Worm (Caenorhabditis elegans) whole organism, L4 larva: Measurements from ENCODE around the gene C14F11.7.

Experiments
- F10B5.3 ChIP-seq: sonication (generic microtip); optimal IDR thresholded peaks from 2 replicates; lab custom pipeline; 2016; ENCODE audit warnings: mild to moderate bottlenecking, missing genetic modification characterization, missing compliant biosample characterization
- F37D6.2 ChIP-seq: sonication (generic microtip); optimal IDR thresholded peaks from 2 replicates; lab custom pipeline; 2016; ENCODE audit warnings: mild to moderate bottlenecking, missing genetic modification characterization, missing compliant biosample characterization
- F49E8.2 ChIP-seq: sonication (generic microtip); optimal IDR thresholded peaks from 2 replicates; lab custom pipeline; 2016; ENCODE audit warnings: missing compliant biosample characterization, mild to moderate bottlenecking, missing genetic modification characterization, borderline replicate concordance
- T20F7.1 ChIP-seq: fragments of 200-800 bp; sonication (Bioruptor generic); optimal IDR thresholded peaks from 2 replicates; lab custom pipeline; 2018; ENCODE audit warnings: mild to moderate bottlenecking, missing genetic modification characterization, missing compliant biosample characterization
- Y105C5A.15 ChIP-seq: fragments of 200-800 bp; sonication (Bioruptor generic); IDR thresholded peaks from 2 replicates; pipeline ENCODE4 v1.3.6; 2022; ENCODE audit warnings: missing genetic modification characterization, missing compliant biosample characterization
- Y5F2A.4 ChIP-seq: fragments of 200-800 bp; sonication (Bioruptor generic); optimal IDR thresholded peaks from 2 replicates; lab custom pipeline; 2018; ENCODE audit warnings: mild to moderate bottlenecking, missing genetic modification characterization, missing compliant biosample characterization
- Y75B8A.6 ChIP-seq: fragments of 200-800 bp; sonication (Bioruptor generic); IDR thresholded peaks from 2 replicates; pipeline ENCODE4 v1.3.6; 2022; ENCODE audit warnings: missing genetic modification reagents, missing genetic modification characterization, missing compliant biosample characterization
- ZK337.2 ChIP-seq: fragments of 200-800 bp; sonication (Bioruptor generic); IDR thresholded peaks from 2 replicates; pipeline ENCODE4 v1.3.6; 2022; ENCODE audit warnings: missing genetic modification reagents, missing genetic modification characterization, missing compliant biosample characterization
- aly-2 ChIP-seq: sonication (generic microtip); optimal IDR thresholded peaks from 2 replicates; lab custom pipeline; 2018; ENCODE audit warnings: missing biosample characterization, missing genetic modification characterization
- ama-1 ChIP-seq: fragments of 150-350 bp; optimal IDR thresholded peaks from 2 replicates; lab custom pipeline; 2014; ENCODE audit warnings: inconsistent platforms, mixed read lengths
- ceh-28 ChIP-seq: fragments of 150-350 bp; optimal IDR thresholded peaks from 2 replicates; lab custom pipeline; 2014; ENCODE audit warnings: missing biosample characterization, missing genetic modification reagents, missing genetic modification characterization
- ceh-44 ChIP-seq: fragments of 200-800 bp; sonication (Bioruptor generic); IDR thresholded peaks from 2 replicates; pipeline ENCODE4 v1.3.6; 2022; ENCODE audit warnings: missing genetic modification reagents, missing genetic modification characterization, missing compliant biosample characterization
- ceh-62 ChIP-seq: sonication (generic microtip); optimal IDR thresholded peaks from 2 replicates; lab custom pipeline; 2017; ENCODE audit warnings: missing biosample characterization, missing genetic modification characterization
- ctbp-1 ChIP-seq: fragments of 200-800 bp; sonication (Bioruptor generic); IDR thresholded peaks from 2 replicates; pipeline ENCODE4 v1.3.6; 2022; ENCODE audit warnings: missing genetic modification reagents, missing genetic modification characterization, missing compliant biosample characterization
- daf-16 ChIP-seq, 3 experiments: sonication (generic microtip); optimal IDR thresholded peaks; 2 replicates each; lab custom pipeline; 2016 to 2017; ENCODE audit warnings: missing genetic modification characterization in 3 of 3, missing genetic modification reagents in 3 of 3, mild to moderate bottlenecking in 2 of 3, missing compliant biosample characterization in 2 of 3, missing biosample characterization in 1 of 3, moderate library complexity in 1 of 3
- daf-8 ChIP-seq: fragments of 200-800 bp; sonication (Bioruptor generic); IDR thresholded peaks from 2 replicates; pipeline ENCODE4 v1.3.6; 2022; ENCODE audit warnings: missing genetic modification characterization, missing compliant biosample characterization
- dmd-6 ChIP-seq: fragments of 200-800 bp; sonication (Bioruptor generic); IDR thresholded peaks from 2 replicates; pipeline ENCODE4 v1.3.6; 2022; ENCODE audit warnings: missing genetic modification reagents, missing genetic modification characterization, missing compliant biosample characterization
- dmd-8 ChIP-seq: fragments of 200-800 bp; sonication (Bioruptor generic); IDR thresholded peaks from 2 replicates; pipeline ENCODE4 v1.3.6; 2022; ENCODE audit warnings: missing genetic modification characterization, missing compliant biosample characterization
- hif-1 ChIP-seq, 2 experiments: sonication (generic microtip); optimal IDR thresholded peaks; 2 replicates each; lab custom pipeline; 2016 to 2017; ENCODE audit warnings: missing compliant biosample characterization in 2 of 2, missing genetic modification characterization in 2 of 2, missing genetic modification reagents in 2 of 2, missing genotype in 2 of 2, mild to moderate bottlenecking in 1 of 2
- hlh-11 ChIP-seq: fragments of 200-800 bp; sonication (Bioruptor generic); optimal IDR thresholded peaks from 2 replicates; lab custom pipeline; 2018; ENCODE audit warnings: mild to moderate bottlenecking, missing genetic modification characterization, missing compliant biosample characterization
- lin-15B ChIP-seq: fragments of 150-350 bp; sonication (generic microtip); optimal IDR thresholded peaks from 3 replicates; lab custom pipeline; 2014; ENCODE audit warnings: missing biosample characterization, missing genetic modification characterization
- lin-29 ChIP-seq: fragments of 200-800 bp; sonication (Bioruptor generic); IDR thresholded peaks from 2 replicates; pipeline ENCODE4 v1.3.6; 2022; ENCODE audit warnings: missing genetic modification reagents, missing genetic modification characterization, missing compliant biosample characterization
- lin-38 ChIP-seq: fragments of 200-800 bp; sonication (Bioruptor generic); IDR thresholded peaks from 2 replicates; pipeline ENCODE4 v1.3.6; 2022; ENCODE audit warnings: missing genetic modification reagents, missing genetic modification characterization, missing compliant biosample characterization
- lin-39 ChIP-seq: fragments of 150-350 bp; optimal IDR thresholded peaks from 2 replicates; lab custom pipeline; 2014; ENCODE audit warnings: missing biosample characterization, missing genetic modification reagents, missing genetic modification characterization
- lir-3 ChIP-seq: sonication (generic microtip); optimal IDR thresholded peaks from 2 replicates; lab custom pipeline; 2016; ENCODE audit warnings: mild to moderate bottlenecking, missing genetic modification characterization, missing compliant biosample characterization
- mep-1 ChIP-seq: fragments of 150-350 bp; sonication (generic microtip); optimal IDR thresholded peaks from 3 replicates; lab custom pipeline; 2014; ENCODE audit warnings: missing biosample characterization, missing genetic modification characterization
- nhr-28 ChIP-seq: fragments of 150-350 bp; optimal IDR thresholded peaks from 2 replicates; lab custom pipeline; 2014; ENCODE audit warnings: missing biosample characterization, missing genetic modification characterization
- nhr-48 ChIP-seq: sonication (generic microtip); optimal IDR thresholded peaks from 2 replicates; lab custom pipeline; 2016; ENCODE audit warnings: mild to moderate bottlenecking, missing genetic modification characterization, missing compliant biosample characterization
- nhr-77 ChIP-seq: fragments of 150-350 bp; optimal IDR thresholded peaks from 2 replicates; lab custom pipeline; 2014; ENCODE audit warnings: missing biosample characterization, missing genetic modification characterization
- sdz-12 ChIP-seq: fragments of 200-800 bp; sonication (Bioruptor generic); optimal IDR thresholded peaks from 2 replicates; lab custom pipeline; 2018; ENCODE audit warnings: mild to moderate bottlenecking, missing genetic modification characterization, missing compliant biosample characterization
- set-16 ChIP-seq: fragments of 200-800 bp; sonication (Bioruptor generic); IDR thresholded peaks from 2 replicates; pipeline ENCODE4 v1.3.6; 2022; ENCODE audit warnings: missing genetic modification reagents, missing genetic modification characterization, missing compliant biosample characterization
- spr-1 ChIP-seq: sonication (generic microtip); optimal IDR thresholded peaks from 2 replicates; lab custom pipeline; 2016; ENCODE audit warnings: mild to moderate bottlenecking, missing genetic modification characterization, missing compliant biosample characterization
- unc-130 ChIP-seq: sonication (generic microtip); optimal IDR thresholded peaks from 2 replicates; lab custom pipeline; 2016; ENCODE audit warnings: missing genetic modification reagents, missing genetic modification characterization, missing compliant biosample characterization
- unc-62 ChIP-seq, 3 experiments: fragments of 150-350 bp in 1 of 3; sonication (generic microtip); optimal IDR thresholded peaks in 2 of 3; peaks in 1 of 3; 1 replicate in 1 of 3; 2 replicates in 2 of 3; lab custom pipeline; 2014 to 2017; ENCODE audit warnings: missing biosample characterization in 3 of 3, missing genetic modification characterization in 3 of 3, missing genetic modification reagents in 3 of 3, missing genotype in 1 of 3
- ztf-7 ChIP-seq: fragments of 150-350 bp; optimal IDR thresholded peaks from 2 replicates; lab custom pipeline; 2014; ENCODE audit warnings: missing biosample characterization, missing genetic modification characterization

C14F11.7 gene

DNA sequence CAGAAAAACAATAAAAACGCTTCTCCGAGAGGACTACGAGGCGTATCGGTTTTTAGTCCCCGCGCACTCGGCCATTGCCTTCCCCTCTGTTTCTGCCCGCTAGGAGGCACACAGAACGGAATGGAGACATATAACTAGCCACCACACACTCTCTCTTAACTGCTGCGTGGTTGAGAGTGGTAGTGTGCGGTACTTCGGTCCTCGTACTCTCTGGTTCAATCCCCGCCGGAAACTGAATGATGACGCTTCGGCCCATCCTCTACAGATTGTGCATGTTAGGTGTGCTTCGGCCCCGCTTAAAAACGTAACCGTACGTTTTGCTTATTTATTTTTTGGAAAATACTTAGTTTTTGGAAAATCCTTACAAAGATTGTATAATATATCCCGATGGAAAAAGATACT is 675 bp downstream of the C14F11.7 start, which contains the start of gene T13C5.6 (continued):
- peak; percentile 59 to 93 for TF ChIP-seq hif-1 (tag; optimal IDR thresholded peaks at IDR 0.05; lab: Kevin White, UChicago)
- peak; percentile 83 for TF ChIP-seq Y5F2A.4 (GFP tag; lab: Kevin White, UChicago)
- TF ChIP-seq sdz-12 (GFP tag; lab: Kevin White, UChicago) = peak; percentile 94
- TF ChIP-seq lir-3 (tag; lab: Kevin White, UChicago) = peak; percentile 89
- peak; percentile 78; the same call in 1 of the 2 replicates for TF ChIP-seq lin-29 (GFP tag; lab: Robert Waterston, UW)
- peak; percentile 91 for TF ChIP-seq F37D6.2
- 0 out of 2 replicates have a peak, but pooled peaks have one; percentile 27 for TF ChIP-seq daf-8 (GFP tag; lab: Robert Waterston, UW)
- no peak for TF ChIP-seq ceh-28
- no peak for TF ChIP-seq lin-15B (tag; lab: Kevin White, UChicago)
- TF ChIP-seq dmd-8 (GFP tag; lab: Robert Waterston, UW) = peak; percentile 83; the same call in 1 of the 2 replicates
- TF ChIP-seq aly-2 (tag; lab: Kevin White, UChicago) = no peak
- TF ChIP-seq ztf-7 = peak; percentile 87
- peak; percentile 91 for TF ChIP-seq ZK337.2 (GFP tag; lab: Robert Waterston, UW)
- TF ChIP-seq ceh-62 = no peak
- peak; percentile 79; the same call in 1 of the 2 replicates for TF ChIP-seq ceh-44 (GFP tag; lab: Robert Waterston, UW)
- TF ChIP-seq Y105C5A.15 = peak; percentile 60; the same call in 1 of the 2 replicates
- peak; percentile 75 for TF ChIP-seq T20F7.1 (GFP tag; lab: Kevin White, UChicago)
- TF ChIP-seq nhr-77 (tag; lab: Kevin White, UChicago) = peak; percentile 80
- no peak for TF ChIP-seq lin-39 (tag; lab: Kevin White, UChicago)
- peak; percentile 73 for TF ChIP-seq set-16
- peak; percentile 88 for TF ChIP-seq dmd-6 (GFP tag; lab: Robert Waterston, UW)
- peak; percentile 77 for TF ChIP-seq unc-130 (GFP tag; lab: Kevin White, UChicago)
- TF ChIP-seq lin-38 (GFP tag; lab: Robert Waterston, UW) = peak; percentile 76
- peak; percentile 95 for TF ChIP-seq ctbp-1 (GFP tag; lab: Robert Waterston, UW)
- peak; percentile 78 for TF ChIP-seq nhr-28 (tag; lab: Kevin White, UChicago)
- TF ChIP-seq nhr-48 (tag; lab: Kevin White, UChicago) = peak; percentile 84
- peak; percentile 88 for TF ChIP-seq hlh-11 (tag; lab: Kevin White, UChicago)
- TF ChIP-seq Y75B8A.6 (GFP tag; lab: Robert Waterston, UW) = 0 out of 2 replicates have a peak, but pooled peaks have one; percentile 72
- TF ChIP-seq F49E8.2 (tag; lab: Kevin White, UChicago) = peak; percentile 60

DNA sequence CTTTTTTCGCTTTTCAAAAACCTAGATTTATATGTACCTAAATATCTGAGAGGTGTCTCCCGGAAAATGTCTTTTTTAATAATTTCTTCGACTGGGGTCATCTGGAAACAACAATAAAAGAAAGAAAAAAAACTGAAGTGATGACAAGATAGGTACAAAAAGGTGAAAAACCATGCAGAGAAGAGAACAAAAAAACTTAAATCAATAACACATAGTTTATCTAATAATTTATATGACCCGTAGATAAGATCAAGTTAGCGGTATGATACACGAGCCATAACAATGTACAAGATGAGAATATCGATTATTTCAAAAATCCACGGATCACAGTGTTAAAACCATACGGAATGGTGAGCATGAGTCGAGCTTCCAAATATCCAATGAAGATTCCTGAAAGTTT is 2.1 kb downstream of the C14F11.7 start, which contains the start of gene mtp-18:
Gene mtp-18, minus strand, starts transcription at position 101 of the 400 bp plus-strand sequence.
- TF ChIP-seq unc-62 (GFP tag; optimal IDR thresholded peaks at IDR 0.05 in 1 of 2; lab: Kevin White, UChicago) (peak in 1 of 2 experiments; percentile 12), unc-62 (tag; optimal IDR thresholded peaks at IDR 0.05; lab: Kevin White, UChicago) (no peak), spr-1 (tag; lab: Kevin White, UChicago) (no peak), F10B5.3 (no peak)
- TF ChIP-seq, all 104 proteins: peak for 1

ce11 chrX:6205325-6205724 is 3.0 kb downstream of the C14F11.7 start:
- TF ChIP-seq unc-62 (GFP tag; optimal IDR thresholded peaks at IDR 0.05 in 1 of 2; lab: Kevin White, UChicago) (peak in 1 of 2 experiments; percentile 90), unc-62 (tag; optimal IDR thresholded peaks at IDR 0.05; lab: Kevin White, UChicago) (no peak), daf-16 (GFP tag; optimal IDR thresholded peaks at IDR 0.05; lab: Kevin White, UChicago) (no peak), daf-16 (tag; optimal IDR thresholded peaks at IDR 0.05; lab: Kevin White, UChicago) (no peak), ztf-7 (no peak), ama-1 (lab: Kevin White, UChicago) (no peak), mep-1 (tag; lab: Kevin White, UChicago) (no peak)
